Worm (Caenorhabditis elegans) whole organism, young adult: ENCODE results near the gene stg-2.

Experiments used
- B0261.1 ChIP-seq: sonication (generic microtip); optimal IDR thresholded peaks from 2 replicates; lab custom pipeline; 2016; ENCODE audit warnings: mild to moderate bottlenecking, missing genetic modification characterization, moderate library complexity, missing compliant biosample characterization
- B0336.3 ChIP-seq: fragments of 200-800 bp; sonication (Bioruptor generic); IDR thresholded peaks from 2 replicates; pipeline ENCODE4 v1.3.6; 2022; ENCODE audit warnings: missing genetic modification characterization, missing compliant biosample characterization
- F37B4.10 ChIP-seq: fragments of 200-800 bp; sonication (Bioruptor generic); IDR thresholded peaks from 2 replicates; pipeline ENCODE4 v1.3.6; 2022; ENCODE audit warnings: missing genetic modification characterization, missing compliant biosample characterization
- F49E8.2 ChIP-seq: sonication (generic microtip); optimal IDR thresholded peaks from 3 replicates; lab custom pipeline; 2017; ENCODE audit warnings: missing genetic modification characterization, mild to moderate bottlenecking, missing compliant biosample characterization, antibody characterized with exemption, moderate library complexity; ENCODE audit not compliant: insufficient read depth
- T07F8.4 ChIP-seq: sonication (generic microtip); optimal IDR thresholded peaks from 2 replicates; lab custom pipeline; 2016; ENCODE audit warnings: mild to moderate bottlenecking, missing genetic modification characterization, moderate library complexity, missing compliant biosample characterization
- ceh-100 ChIP-seq: fragments of 200-800 bp; sonication (Bioruptor generic); IDR thresholded peaks from 2 replicates; pipeline ENCODE4 v1.3.6; 2022; ENCODE audit warnings: missing genetic modification reagents, missing genetic modification characterization, missing compliant biosample characterization
- ceh-79 ChIP-seq: sonication (generic microtip); optimal IDR thresholded peaks from 2 replicates; lab custom pipeline; 2017; ENCODE audit warnings: mild to moderate bottlenecking, missing genetic modification characterization, missing compliant biosample characterization
- ceh-91 ChIP-seq: fragments of 200-800 bp; sonication (Bioruptor generic); IDR thresholded peaks from 2 replicates; pipeline ENCODE4 v1.3.6; 2022; ENCODE audit warnings: missing genetic modification reagents, missing genetic modification characterization, missing compliant biosample characterization
- dpl-1 ChIP-seq: fragments of 150-350 bp; optimal IDR thresholded peaks from 2 replicates; lab custom pipeline; 2014; ENCODE audit warnings: missing biosample characterization, missing genetic modification reagents, missing genetic modification characterization
- egrh-3 ChIP-seq: fragments of 200-800 bp; sonication (Bioruptor generic); IDR thresholded peaks from 2 replicates; pipeline ENCODE4 v1.3.6; 2022; ENCODE audit warnings: missing genetic modification reagents, missing genetic modification characterization, missing compliant biosample characterization
- pha-4 ChIP-seq: fragments of 150-350 bp; sonication (generic microtip); optimal IDR thresholded peaks from 2 replicates; lab custom pipeline; 2014; ENCODE audit warnings: missing biosample characterization, missing genetic modification reagents, missing genetic modification characterization
- snpc-4 ChIP-seq, 5 experiments: fragments of 150-350 bp in 1 of 5; sonication (generic microtip) in 4 of 5; optimal IDR thresholded peaks; 2 replicates each; lab custom pipeline; 2014 to 2018; ENCODE audit warnings: missing genetic modification characterization in 5 of 5, missing biosample characterization in 3 of 5, antibody characterized with exemption in 2 of 5, mild to moderate bottlenecking in 2 of 5, missing compliant biosample characterization in 2 of 5, missing genotype in 2 of 5, moderate library complexity in 2 of 5, missing genetic modification reagents in 1 of 5
- sptf-2 ChIP-seq: fragments of 200-800 bp; sonication (Bioruptor generic); optimal IDR thresholded peaks from 2 replicates; lab custom pipeline; 2018; ENCODE audit warnings: mild to moderate bottlenecking, missing genetic modification characterization, missing compliant biosample characterization

ce11 chrX:8640654-8641053 lies 3.1 kb downstream of the stg-2 start:
- TF ChIP-seq B0336.3 (no peak), pha-4 (no peak), ceh-100 (no peak), F49E8.2 (tag; lab: Kevin White, UChicago) (no peak), dpl-1 (GFP tag; lab: Kevin White, UChicago) (no peak), F37B4.10 (no peak), sptf-2 (no peak), B0261.1 (tag; lab: Kevin White, UChicago) (peak; percentile 86), ceh-91 (GFP tag; lab: Robert Waterston, UW) (no peak), snpc-4 (GFP tag; optimal IDR thresholded peaks at IDR 0.05; lab: Kevin White, UChicago) (peak; percentile 64), snpc-4 (tag; optimal IDR thresholded peaks at IDR 0.05; lab: Kevin White, UChicago) (peak in 3 of 4 experiments; percentile 34 to 68 (median 36)), egrh-3 (no peak), ceh-79 (no peak), T07F8.4 (tag; lab: Kevin White, UChicago) (no peak)
